Worm (Caenorhabditis elegans): ENCODE results near the gene F37C12.10.

DNA sequence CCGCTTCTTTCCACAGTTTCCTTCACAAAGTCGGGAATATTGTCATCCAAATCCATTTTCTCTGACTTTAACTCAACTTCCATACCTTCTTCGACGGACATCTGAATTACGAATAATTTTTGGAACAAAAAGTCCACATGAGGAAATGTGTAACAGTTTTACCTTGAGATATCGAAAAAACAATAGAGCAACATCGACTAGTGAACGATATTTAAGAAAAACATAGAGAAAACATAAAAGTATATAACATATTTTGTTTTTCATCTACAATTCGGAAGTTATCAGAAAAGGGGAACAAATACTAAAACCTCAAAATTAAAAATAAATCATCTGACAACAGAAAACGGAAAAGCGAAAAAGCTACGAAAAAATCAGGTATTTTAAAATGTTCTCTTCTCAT is 44.6 kb upstream of the F37C12.10 start, which contains the start of gene adr-2:
- no peak for TF ChIP-seq tbx-2 (tag; optimal IDR thresholded peaks at IDR 0.05)
- no peak for TF ChIP-seq K02D7.2 (tag; optimal IDR thresholded peaks at IDR 0.05)
- no peak for TF ChIP-seq pag-3 (tag; optimal IDR thresholded peaks at IDR 0.05; ENCODE audit: borderline replicate concordance)

Data from whole organism, late embryonic.